Worm (Caenorhabditis elegans) whole organism, young adult: Measurements from ENCODE around the gene cdc-14.

ENCODE experiments used
- C17E4.6 ChIP-seq: fragments of 200-800 bp; sonication (Bioruptor generic); IDR thresholded peaks from 2 replicates; pipeline ENCODE4 v1.3.6; 2022; ENCODE audit warnings: missing genetic modification reagents, missing genetic modification characterization, missing compliant biosample characterization
- F33H1.4 ChIP-seq: fragments of 200-800 bp; sonication (Bioruptor generic); IDR thresholded peaks from 2 replicates; pipeline ENCODE4 v1.3.6; 2022; ENCODE audit warnings: missing genetic modification reagents, missing genetic modification characterization, missing compliant biosample characterization
- T07F8.4 ChIP-seq: sonication (generic microtip); optimal IDR thresholded peaks from 2 replicates; lab custom pipeline; 2016; ENCODE audit warnings: mild to moderate bottlenecking, missing genetic modification characterization, moderate library complexity, missing compliant biosample characterization
- attf-3 ChIP-seq: fragments of 200-800 bp; sonication (Bioruptor generic); conservative IDR thresholded peaks from 2 replicates; pipeline ENCODE4 v1.3.6; 2022; ENCODE audit warnings: missing genetic modification reagents, missing genetic modification characterization, missing compliant biosample characterization
- bed-1 ChIP-seq: fragments of 200-800 bp; sonication (Bioruptor generic); IDR thresholded peaks from 2 replicates; pipeline ENCODE4 v1.3.6; 2022; ENCODE audit warnings: missing genetic modification reagents, missing genetic modification characterization, missing compliant biosample characterization
- fkh-3 ChIP-seq: sonication (generic microtip); optimal IDR thresholded peaks from 2 replicates; lab custom pipeline; 2016; ENCODE audit warnings: mild to moderate bottlenecking, missing genetic modification characterization, missing compliant biosample characterization
- lin-40 ChIP-seq: sonication (generic microtip); optimal IDR thresholded peaks from 2 replicates; lab custom pipeline; 2016; ENCODE audit warnings: missing genetic modification characterization, mild to moderate bottlenecking, missing compliant biosample characterization, missing genotype, missing genetic modification reagents
- pha-4 ChIP-seq: fragments of 150-350 bp; sonication (generic microtip); optimal IDR thresholded peaks from 2 replicates; lab custom pipeline; 2014; ENCODE audit warnings: missing biosample characterization, missing genetic modification reagents, missing genetic modification characterization

DNA sequence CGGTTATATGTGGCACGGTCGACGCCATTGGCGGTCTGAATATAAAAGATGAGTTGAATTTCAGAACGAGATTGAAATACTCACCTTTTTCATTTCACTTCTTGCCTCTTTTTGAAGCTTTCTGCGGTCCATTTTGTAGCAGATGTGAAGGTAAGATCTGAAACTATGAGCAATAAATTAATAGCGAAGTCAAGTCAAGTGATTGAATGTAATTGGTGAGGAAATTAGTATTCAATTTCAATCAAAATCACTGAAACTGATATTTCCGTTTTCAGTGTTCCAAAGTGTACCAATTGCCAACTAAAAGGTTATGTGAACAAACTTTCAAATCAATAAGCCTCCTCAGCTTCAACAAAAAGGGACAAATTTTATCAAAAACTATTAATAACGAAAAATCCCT lies 51.5 kb downstream of the cdc-14 start, which contains the start of gene C17C3.24:
- TF ChIP-seq F33H1.4 (GFP tag; lab: Robert Waterston, UW) = no peak
- TF ChIP-seq C17E4.6 = no peak
- TF ChIP-seq pha-4 = no peak
- TF ChIP-seq fkh-3 = no peak
- no peak for TF ChIP-seq attf-3 (GFP tag; lab: Robert Waterston, UW)
- no peak for TF ChIP-seq T07F8.4 (tag; lab: Kevin White, UChicago)
- no peak for TF ChIP-seq bed-1 (GFP tag; lab: Robert Waterston, UW)
- TF ChIP-seq lin-40 (tag; lab: Kevin White, UChicago) = no peak
